Worm (Caenorhabditis elegans) whole organism, mixed stage, embryonic: ENCODE measurements around the gene C16C8.9.

Source experiments
- ceh-43 ChIP-seq: fragments of 200-800 bp; sonication (Bioruptor generic); optimal IDR thresholded peaks from 2 replicates; lab custom pipeline; 2018; ENCODE audit warnings: mild to moderate bottlenecking, missing genetic modification characterization, moderate library complexity, missing compliant biosample characterization
- cnd-1 ChIP-seq: fragments of 200-800 bp; sonication (Bioruptor generic); optimal IDR thresholded peaks from 2 replicates; lab custom pipeline; 2018; ENCODE audit warnings: mild to moderate bottlenecking, missing genetic modification characterization, missing compliant biosample characterization
- elt-3 ChIP-seq: fragments of 150-350 bp; optimal IDR thresholded peaks from 2 replicates; lab custom pipeline; 2014; ENCODE audit warnings: missing biosample characterization, missing genetic modification characterization
- nhr-76 ChIP-seq: sonication (generic microtip); optimal IDR thresholded peaks from 2 replicates; lab custom pipeline; 2017; ENCODE audit warnings: missing biosample characterization, missing genetic modification characterization
- unc-39 ChIP-seq: fragments of 150-350 bp; optimal IDR thresholded peaks from 2 replicates; lab custom pipeline; 2014; ENCODE audit warnings: missing biosample characterization, missing genetic modification characterization
- ztf-11 ChIP-seq: fragments of 150-350 bp; optimal IDR thresholded peaks from 2 replicates; lab custom pipeline; 2014; ENCODE audit warnings: missing biosample characterization, missing genetic modification characterization

DNA sequence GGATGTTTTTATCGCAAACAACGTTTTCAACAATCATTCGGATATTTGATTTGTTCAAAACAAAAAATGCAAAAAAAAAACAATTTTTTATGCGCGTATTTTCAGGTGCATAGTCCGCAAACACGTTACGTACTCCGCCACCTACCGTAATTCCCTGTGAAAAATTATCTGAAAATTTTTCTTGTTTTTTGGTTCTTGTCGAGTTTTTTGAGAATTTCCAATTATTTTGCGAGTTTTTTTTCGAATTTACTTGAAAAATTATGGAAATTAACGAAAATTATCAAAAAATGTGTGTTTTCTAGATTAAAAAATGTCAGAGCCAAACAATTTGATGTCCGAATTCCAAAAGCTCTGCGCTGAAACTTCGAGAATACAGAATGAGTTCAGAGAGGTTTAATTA, 10.6 kb downstream of the C16C8.9 start, which contains the start of gene C16C8.12:
- TF ChIP-seq cnd-1, result no peak
- no peak for TF ChIP-seq ceh-43 (GFP tag; lab: Kevin White, UChicago)
- TF ChIP-seq ztf-11 (tag; lab: Kevin White, UChicago), result no peak
- TF ChIP-seq nhr-76, result no peak
- no peak for TF ChIP-seq elt-3 (tag; lab: Kevin White, UChicago)
- TF ChIP-seq unc-39, result no peak
